Fruit fly (Drosophila melanogaster) whole organism, embryonic: Measurements from ENCODE around the gene Pde11.

Experiments used
- Adf1 ChIP-seq: fragments of 200-800 bp; sonication (Bioruptor generic); IDR thresholded peaks from 2 replicates; pipeline ENCODE4 v1.3.6; 2022; ENCODE audit warnings: missing biosample characterization, missing genetic modification characterization
- Atf3 ChIP-seq: fragments of 200-800 bp; sonication (Bioruptor generic); optimal IDR thresholded peaks from 3 replicates; lab custom pipeline; 2016; ENCODE audit warnings: missing biosample characterization, missing genetic modification characterization
- Blimp-1 ChIP-seq: fragments of 200-800 bp; sonication (Bioruptor generic); optimal IDR thresholded peaks from 3 replicates; lab custom pipeline; 2018; ENCODE audit warnings: missing biosample characterization, missing genetic modification characterization, mild to moderate bottlenecking, moderate library complexity, missing genetic modification reagents
- BtbVII ChIP-seq: fragments of 200-800 bp; sonication (Bioruptor generic); optimal IDR thresholded peaks from 3 replicates; lab custom pipeline; 2017; ENCODE audit warnings: missing biosample characterization, mild to moderate bottlenecking, missing genetic modification characterization
- CG10321 ChIP-seq: fragments of 200-800 bp; sonication (Bioruptor generic); IDR thresholded peaks from 2 replicates; pipeline ENCODE4 v1.3.6; 2022; ENCODE audit warnings: missing biosample characterization, missing genetic modification characterization
- CG11247 ChIP-seq: fragments of 200-800 bp; sonication (Bioruptor generic); IDR thresholded peaks from 2 replicates; pipeline ENCODE4 v1.3.6; 2022; ENCODE audit warnings: missing biosample characterization, missing genetic modification characterization
- CG13775 ChIP-seq: fragments of 200-800 bp; sonication (Bioruptor generic); optimal IDR thresholded peaks from 3 replicates; lab custom pipeline; 2017; ENCODE audit warnings: missing biosample characterization, mild to moderate bottlenecking, missing genetic modification characterization
- CG1602 ChIP-seq: fragments of 200-800 bp; sonication (Bioruptor generic); optimal IDR thresholded peaks from 3 replicates; lab custom pipeline; 2016; ENCODE audit warnings: missing biosample characterization, missing genetic modification characterization
- CG31441 ChIP-seq: fragments of 200-800 bp; sonication (Bioruptor generic); IDR thresholded peaks from 2 replicates; pipeline ENCODE4 v1.3.6; 2022; ENCODE audit warnings: missing biosample characterization, missing genetic modification characterization
- CG3838 ChIP-seq: fragments of 200-800 bp; sonication (Bioruptor generic); optimal IDR thresholded peaks from 3 replicates; lab custom pipeline; 2016; ENCODE audit warnings: missing biosample characterization, missing genetic modification characterization
- CG3995 ChIP-seq: fragments of 200-800 bp; sonication (Bioruptor generic); optimal IDR thresholded peaks from 3 replicates; lab custom pipeline; 2016; ENCODE audit warnings: missing biosample characterization, missing genetic modification characterization
- CG6254 ChIP-seq: fragments of 200-800 bp; sonication (Bioruptor generic); optimal IDR thresholded peaks from 3 replicates; lab custom pipeline; 2017; ENCODE audit warnings: mild to moderate bottlenecking, missing biosample characterization, missing genetic modification reagents, missing genetic modification characterization
- CG6272 ChIP-seq: fragments of 200-800 bp; sonication (Bioruptor generic); IDR thresholded peaks from 2 replicates; pipeline ENCODE4 v1.3.6; 2022; ENCODE audit warnings: missing biosample characterization, missing genetic modification characterization
- CG7928 ChIP-seq: fragments of 200-800 bp; sonication (Bioruptor generic); optimal IDR thresholded peaks from 2 replicates; lab custom pipeline; 2017; ENCODE audit warnings: missing biosample characterization, mild to moderate bottlenecking, missing genetic modification characterization
- CG9437 ChIP-seq: fragments of 200-800 bp; sonication (Bioruptor generic); optimal IDR thresholded peaks from 2 replicates; lab custom pipeline; 2018; ENCODE audit warnings: missing biosample characterization, mild to moderate bottlenecking, missing genetic modification characterization
- CG9609 ChIP-seq: fragments of 200-800 bp; sonication (Bioruptor generic); optimal IDR thresholded peaks from 3 replicates; lab custom pipeline; 2016; ENCODE audit warnings: missing biosample characterization, missing genetic modification characterization
- Hey ChIP-seq: fragments of 200-800 bp; sonication (Bioruptor generic); optimal IDR thresholded peaks from 3 replicates; lab custom pipeline; 2018; ENCODE audit warnings: missing biosample characterization, mild to moderate bottlenecking, missing genetic modification characterization
- Lhr ChIP-seq: fragments of 200-800 bp; sonication (Bioruptor generic); optimal IDR thresholded peaks from 3 replicates; lab custom pipeline; 2017; ENCODE audit warnings: mild to moderate bottlenecking, missing biosample characterization, missing genetic modification reagents, missing genetic modification characterization
- Lpt ChIP-seq: fragments of >200 bp; optimal IDR thresholded peaks from 2 replicates; lab custom pipeline; 2018; ENCODE audit warnings: missing biosample characterization, missing genetic modification characterization
- MBD-R2 ChIP-seq: fragments of 200-800 bp; sonication (Bioruptor generic); IDR thresholded peaks from 2 replicates; pipeline ENCODE4 v1.3.6; 2022; ENCODE audit warnings: missing biosample characterization, missing genetic modification characterization
- MESR4 ChIP-seq: fragments of 200-800 bp; sonication (Bioruptor generic); optimal IDR thresholded peaks from 2 replicates; lab custom pipeline; 2018; ENCODE audit warnings: missing biosample characterization, mild to moderate bottlenecking, missing genetic modification characterization, moderate library complexity
- NfI ChIP-seq: fragments of 200-800 bp; sonication (Bioruptor generic); optimal IDR thresholded peaks from 3 replicates; lab custom pipeline; 2018; ENCODE audit warnings: missing biosample characterization, mild to moderate bottlenecking, missing genetic modification characterization, moderate library complexity
- Oli ChIP-seq: fragments of 200-800 bp; sonication (Bioruptor generic); optimal IDR thresholded peaks from 2 replicates; lab custom pipeline; 2018; ENCODE audit warnings: missing biosample characterization, mild to moderate bottlenecking, missing genetic modification characterization, moderate library complexity
- Optix ChIP-seq: fragments of 200-800 bp; sonication (Bioruptor generic); IDR thresholded peaks from 3 replicates; pipeline ENCODE4 v1.3.6; 2022; ENCODE audit warnings: missing biosample characterization, missing genetic modification characterization
- Taf1 ChIP-seq: fragments of 200-800 bp; sonication (Bioruptor generic); IDR thresholded peaks from 2 replicates; pipeline ENCODE4 v1.3.6; 2022; ENCODE audit warnings: missing biosample characterization, missing genetic modification characterization
- Trl ChIP-seq, 3 experiments: fragments of >200 bp in 2 of 3; fragments of 200-800 bp in 1 of 3; sonication (Bioruptor generic) in 1 of 3; optimal IDR thresholded peaks; 2 replicates in 1 of 3; 3 replicates in 2 of 3; lab custom pipeline; 2016 to 2017; ENCODE audit warnings: missing biosample characterization in 1 of 3, missing genetic modification characterization in 1 of 3
- amos ChIP-seq: fragments of 200-800 bp; sonication (Bioruptor generic); IDR thresholded peaks from 2 replicates; pipeline ENCODE4 v1.3.6; 2022; ENCODE audit warnings: missing biosample characterization, missing genetic modification characterization; ENCODE audit not compliant: partially characterized antibody
- bab2 ChIP-seq: fragments of 200-800 bp; sonication (Bioruptor generic); optimal IDR thresholded peaks from 2 replicates; lab custom pipeline; 2016; ENCODE audit warnings: missing biosample characterization, missing genetic modification characterization
- bbx ChIP-seq: fragments of 200-800 bp; sonication (Bioruptor generic); IDR thresholded peaks from 2 replicates; pipeline ENCODE4 v1.3.6; 2022; ENCODE audit warnings: missing biosample characterization, missing genetic modification characterization; ENCODE audit not compliant: partially characterized antibody
- br ChIP-seq: fragments of >200 bp; optimal IDR thresholded peaks from 2 replicates; lab custom pipeline; 2017
- chif ChIP-seq, 2 experiments: fragments of 200-800 bp; sonication (Bioruptor generic); optimal IDR thresholded peaks; 3 replicates each; lab custom pipeline; 2016; ENCODE audit warnings: missing biosample characterization in 2 of 2, missing genetic modification characterization in 2 of 2
- chn ChIP-seq: fragments of 200-800 bp; sonication (Bioruptor generic); optimal IDR thresholded peaks from 2 replicates; lab custom pipeline; 2016; ENCODE audit warnings: missing biosample characterization, missing genetic modification characterization
- danr ChIP-seq: fragments of 200-800 bp; sonication (Bioruptor generic); IDR thresholded peaks from 2 replicates; pipeline ENCODE4 v1.3.6; 2022; ENCODE audit warnings: missing biosample characterization, missing genetic modification characterization
- dmrt99B ChIP-seq: fragments of 200-800 bp; sonication (Bioruptor generic); optimal IDR thresholded peaks from 2 replicates; lab custom pipeline; 2018; ENCODE audit warnings: missing biosample characterization, mild to moderate bottlenecking, missing genetic modification characterization, moderate library complexity
- fru ChIP-seq: fragments of >200 bp; optimal IDR thresholded peaks from 2 replicates; lab custom pipeline; 2017
- gcm2 ChIP-seq: fragments of 200-800 bp; sonication (Bioruptor generic); optimal IDR thresholded peaks from 2 replicates; lab custom pipeline; 2016; ENCODE audit warnings: missing biosample characterization, missing genetic modification characterization
- mam ChIP-seq: fragments of 200-800 bp; sonication (Bioruptor generic); optimal IDR thresholded peaks from 3 replicates; lab custom pipeline; 2016; ENCODE audit warnings: missing biosample characterization, missing genetic modification characterization
- nerfin-2 ChIP-seq: fragments of 200-800 bp; sonication (Bioruptor generic); IDR thresholded peaks from 2 replicates; pipeline ENCODE4 v1.3.6; 2022; ENCODE audit warnings: missing biosample characterization, missing genetic modification characterization; ENCODE audit not compliant: partially characterized antibody
- pb ChIP-seq: fragments of 200-800 bp; sonication (Bioruptor generic); optimal IDR thresholded peaks from 3 replicates; lab custom pipeline; 2016; ENCODE audit warnings: missing biosample characterization, missing genetic modification characterization
- pnt ChIP-seq: fragments of 200-800 bp; sonication (Bioruptor generic); optimal IDR thresholded peaks from 3 replicates; lab custom pipeline; 2016; ENCODE audit warnings: missing biosample characterization, missing genetic modification characterization
- pum ChIP-seq: fragments of 200-800 bp; sonication (Bioruptor generic); optimal IDR thresholded peaks from 2 replicates; lab custom pipeline; 2016; ENCODE audit warnings: missing biosample characterization, missing genetic modification characterization
- scrt ChIP-seq: fragments of 200-800 bp; sonication (Bioruptor generic); optimal IDR thresholded peaks from 2 replicates; lab custom pipeline; 2018; ENCODE audit warnings: missing biosample characterization, mild to moderate bottlenecking, missing genetic modification characterization, moderate library complexity
- sens ChIP-seq: fragments of 200-800 bp; sonication (Bioruptor generic); peaks from one replicate; lab custom pipeline; 2016; ENCODE audit warnings: missing biosample characterization, missing genetic modification characterization
- sim ChIP-seq: fragments of 200-800 bp; sonication (Bioruptor generic); IDR thresholded peaks from 2 replicates; pipeline ENCODE4 v1.3.6; 2022; ENCODE audit warnings: missing biosample characterization, missing genetic modification characterization
- sob ChIP-seq: fragments of 200-800 bp; sonication (Bioruptor generic); IDR thresholded peaks from 2 replicates; pipeline ENCODE4 v1.3.6; 2022; ENCODE audit warnings: missing biosample characterization, missing genetic modification characterization
- sug ChIP-seq: fragments of 200-800 bp; optimal IDR thresholded peaks from 2 replicates; lab custom pipeline; 2019; ENCODE audit warnings: missing biosample characterization, mild to moderate bottlenecking, missing genetic modification characterization, moderate library complexity
- tio ChIP-seq: fragments of 200-800 bp; sonication (Bioruptor generic); optimal IDR thresholded peaks from 2 replicates; lab custom pipeline; 2017; ENCODE audit warnings: missing biosample characterization, missing genetic modification characterization, inconsistent platforms
- toy ChIP-seq: fragments of 200-800 bp; sonication (Bioruptor generic); IDR thresholded peaks from 2 replicates; pipeline ENCODE4 v1.3.6; 2022; ENCODE audit warnings: missing biosample characterization, missing genetic modification characterization
- twi ChIP-seq: fragments of 200-800 bp; optimal IDR thresholded peaks from 2 replicates; lab custom pipeline; 2019; ENCODE audit warnings: missing biosample characterization, mild to moderate bottlenecking, missing genetic modification characterization, moderate library complexity
- unpg ChIP-seq: fragments of 200-800 bp; sonication (Bioruptor generic); optimal IDR thresholded peaks from 3 replicates; lab custom pipeline; 2018; ENCODE audit warnings: missing biosample characterization, mild to moderate bottlenecking, missing genetic modification characterization, moderate library complexity
- wek ChIP-seq: fragments of 200-800 bp; sonication (Bioruptor generic); optimal IDR thresholded peaks from 3 replicates; lab custom pipeline; 2018; ENCODE audit warnings: missing biosample characterization, mild to moderate bottlenecking, missing genetic modification characterization, moderate library complexity

The Pde11 gene

dm6 chr2L:18557965-18558537 lies 32.1 kb downstream of the Pde11 start (continued):
- TF ChIP-seq Lpt (no peak), gcm2 (no peak), scrt (GFP tag; lab: Kevin White, UChicago) (peak; percentile 64), pnt (GFP tag; lab: Kevin White, UChicago) (peak; percentile 39), Taf1 (GFP tag; lab: Robert Waterston, UW) (peak; percentile 78), MBD-R2 (GFP tag; lab: Robert Waterston, UW) (peak; percentile 70; the same call in 1 of the 2 replicates), dmrt99B (tag; lab: Kevin White, UChicago) (peak; percentile 83), tio (GFP tag; lab: Kevin White, UChicago) (peak; percentile 57), amos (no peak), Trl (optimal IDR thresholded peaks at IDR 0.05; lab: Kevin White, UChicago) (peak; percentile 26 to 66), Trl (GFP tag; optimal IDR thresholded peaks at IDR 0.05; lab: Kevin White, UChicago) (no peak), CG3838 (GFP tag; lab: Kevin White, UChicago) (no peak), toy (no peak), fru (lab: Kevin White, UChicago) (no peak), Adf1 (GFP tag; lab: Robert Waterston, UW) (peak; percentile 49), CG13775 (peak; percentile 72), Lhr (GFP tag; lab: Kevin White, UChicago) (no peak), unpg (GFP tag; lab: Kevin White, UChicago) (peak; percentile 81), CG9437 (GFP tag; lab: Kevin White, UChicago) (peak; percentile 53), nerfin-2 (GFP tag; lab: Robert Waterston, UW) (no peak), twi (tag; lab: Kevin White, UChicago) (no peak), CG3995 (no peak), bab2 (no peak), sug (tag; lab: Kevin White, UChicago) (peak; percentile 28), mam (GFP tag; lab: Kevin White, UChicago) (peak; percentile 47), CG1602 (GFP tag; lab: Kevin White, UChicago) (peak; percentile 53), sob (GFP tag; lab: Robert Waterston, UW) (peak; percentile 84), Oli (tag; lab: Kevin White, UChicago) (peak; percentile 78), BtbVII (peak; percentile 76), pum (no peak), NfI (GFP tag; lab: Kevin White, UChicago) (peak; percentile 47), chn (no peak), wek (GFP tag; lab: Kevin White, UChicago) (no peak), bbx (GFP tag; lab: Robert Waterston, UW) (no peak), Hey (no peak), CG6272 (GFP tag; lab: Robert Waterston, UW) (no peak; the same call in 1 of the 2 replicates), danr (GFP tag; lab: Robert Waterston, UW) (peak; percentile 61), CG6254 (GFP tag; lab: Kevin White, UChicago) (peak; percentile 68), CG31441 (GFP tag; lab: Robert Waterston, UW) (peak; percentile 83), pb (GFP tag; lab: Kevin White, UChicago) (no peak), chif (GFP tag; optimal IDR thresholded peaks at IDR 0.05; lab: Kevin White, UChicago) (no peak), sim (GFP tag; lab: Robert Waterston, UW) (no peak), Atf3 (no peak), Optix (GFP tag; lab: Robert Waterston, UW) (peak; percentile 55; the same call in 1 of the 3 replicates), CG11247 (GFP tag; lab: Robert Waterston, UW) (peak; percentile 48; the same call in 1 of the 2 replicates), sens (GFP tag; lab: Kevin White, UChicago) (peak; percentile 87), MESR4 (GFP tag; lab: Kevin White, UChicago) (no peak), br (lab: Kevin White, UChicago) (no peak), CG7928 (peak; percentile 33), CG10321 (GFP tag; lab: Robert Waterston, UW) (peak; percentile 61; the same call in 1 of the 2 replicates), Blimp-1 (GFP tag; lab: Kevin White, UChicago) (peak; percentile 77), CG9609 (GFP tag; lab: Kevin White, UChicago) (no peak)
